Fruit fly (Drosophila melanogaster) whole organism, wandering third instar larva: ENCODE results near the gene lqfR.

ENCODE experiments used
- CrebA ChIP-seq: fragments of 200-800 bp; sonication (Bioruptor generic); optimal IDR thresholded peaks from 2 replicates; lab custom pipeline; 2016; ENCODE audit warnings: missing biosample characterization, mild to moderate bottlenecking, missing genetic modification characterization, borderline replicate concordance
- GATAd ChIP-seq: sonication (Bioruptor generic); optimal IDR thresholded peaks from 2 replicates; lab custom pipeline; 2016; ENCODE audit warnings: missing biosample characterization, missing genetic modification characterization

Gene lqfR

dm6 chr3R:22467939-22468571 lies 57.0 kb downstream of the lqfR start, which contains the start of the genes CG5377 and Nrx-1:
Gene CG5377, minus strand, starts transcription at chr3R:22468157.
Gene Nrx-1, plus strand, starts transcription at chr3R:22468512.
- TF ChIP-seq CrebA (GFP tag; lab: Kevin White, UChicago) (no peak), GATAd (GFP tag; lab: Kevin White, UChicago) (peak; percentile 3)
- TF ChIP-seq, all 38 proteins: peak for 1
